Worm (Caenorhabditis elegans): Measurements from ENCODE around the gene aco-2.

The aco-2 gene

DNA sequence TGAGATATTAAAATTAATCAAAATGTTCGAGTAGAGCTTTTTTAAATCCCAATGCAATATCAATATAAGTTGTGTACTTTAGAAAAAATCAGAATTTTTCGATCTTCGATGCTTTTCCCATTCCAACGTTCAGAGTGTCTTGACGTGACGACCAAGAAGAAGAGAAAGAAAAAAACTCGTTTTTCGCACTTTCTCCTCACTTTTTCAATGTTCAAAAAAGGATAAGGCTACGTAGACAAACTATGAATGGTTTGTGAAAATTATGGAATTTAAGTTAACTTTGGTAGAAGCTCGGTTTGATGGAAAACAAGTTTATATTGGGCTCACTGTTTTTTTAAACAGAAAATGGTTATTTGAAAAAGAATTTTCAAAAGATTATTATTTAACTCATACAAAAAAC lies 25.8 kb upstream of the aco-2 start:
- no peak for TF ChIP-seq nhr-42 (GFP tag; IDR thresholded peaks at IDR 0.05)
- TF ChIP-seq ceh-20 (GFP tag; IDR thresholded peaks at IDR 0.05), result no peak
- no peak for TF ChIP-seq Y75B8A.6 (GFP tag; IDR thresholded peaks at IDR 0.05)
- TF ChIP-seq madf-5 (GFP tag; IDR thresholded peaks at IDR 0.05), result no peak
- no peak for TF ChIP-seq arid-1 (GFP tag; conservative IDR thresholded peaks at IDR 0.05)
- TF ChIP-seq mep-1 (tag; optimal IDR thresholded peaks at IDR 0.05), result no peak
- no peak for TF ChIP-seq aha-1 (tag)
- no peak for TF ChIP-seq lsy-2 (tag; optimal IDR thresholded peaks at IDR 0.05)
- TF ChIP-seq ceh-62 (tag; optimal IDR thresholded peaks at IDR 0.05), result no peak
- TF ChIP-seq snpc-4 (tag; optimal IDR thresholded peaks at IDR 0.05), result no peak
- TF ChIP-seq lin-1 (GFP tag; IDR thresholded peaks at IDR 0.05), result no peak
- TF ChIP-seq zfp-2 (tag; optimal IDR thresholded peaks at IDR 0.05), result no peak
- no peak for TF ChIP-seq Y105C5A.15 (GFP tag; IDR thresholded peaks at IDR 0.05)
- no peak for TF ChIP-seq ctbp-1 (GFP tag; IDR thresholded peaks at IDR 0.05)
- no peak for TF ChIP-seq hmg-1.1 (GFP tag; IDR thresholded peaks at IDR 0.05)
- no peak for TF ChIP-seq F10B5.3 (tag; optimal IDR thresholded peaks at IDR 0.05)
- no peak for TF ChIP-seq ztf-7 (tag; optimal IDR thresholded peaks at IDR 0.05)
- TF ChIP-seq daf-12 (tag; optimal IDR thresholded peaks at IDR 0.05), result no peak

DNA sequence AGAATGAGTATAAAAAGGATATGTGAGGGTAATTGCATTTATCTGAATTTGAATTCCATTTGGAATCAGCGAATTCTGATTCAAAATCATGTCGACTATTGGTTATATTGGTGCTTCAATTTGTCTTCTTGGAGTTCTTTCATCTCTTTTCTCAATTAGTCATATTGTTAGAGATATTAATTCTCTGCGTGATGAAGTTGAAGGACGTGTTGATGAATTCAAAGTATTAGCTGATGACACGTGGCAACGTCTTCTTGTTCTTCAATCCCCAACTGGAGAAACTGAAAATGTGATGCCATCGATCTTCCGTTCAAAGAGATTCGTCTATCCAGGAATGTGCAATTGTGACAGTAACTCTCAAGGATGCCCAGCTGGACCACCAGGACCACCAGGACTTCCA lies 24.7 kb upstream of the aco-2 start, which contains the start of gene col-90:
Gene col-90, plus strand, starts transcription at position 37 of the 400 bp plus-strand sequence.
- peak; percentile 1 for TF ChIP-seq ama-1 (optimal IDR thresholded peaks at IDR 0.05)
- peak; percentile 75 for TF ChIP-seq aha-1 (tag)
- no peak for TF ChIP-seq nhr-41 (GFP tag; IDR thresholded peaks at IDR 0.05)

DNA sequence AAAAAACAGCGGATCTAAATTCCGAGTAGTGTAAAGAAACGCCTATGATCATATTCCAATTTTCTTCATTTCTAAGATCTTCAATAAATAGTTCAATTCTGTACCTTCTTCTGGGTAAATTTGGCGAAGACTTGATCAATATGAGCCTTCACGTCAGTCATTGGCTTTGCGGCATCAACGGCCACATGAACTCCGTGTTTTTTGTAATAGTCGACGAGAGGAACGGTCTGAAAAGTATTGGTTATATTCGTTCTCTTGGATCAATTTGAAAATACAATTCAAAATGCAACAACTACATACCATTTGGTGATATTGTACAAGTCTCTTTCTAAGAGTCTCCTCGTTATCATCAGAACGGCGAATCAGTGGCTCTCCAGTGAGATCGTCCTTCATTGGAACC lies 23.1 kb upstream of the aco-2 start:
- TF ChIP-seq madf-9 (GFP tag; conservative IDR thresholded peaks at IDR 0.05), result no peak
- TF ChIP-seq aha-1 (tag), result peak; percentile 92
- TF ChIP-seq ceh-62 (tag; optimal IDR thresholded peaks at IDR 0.05), result no peak

DNA sequence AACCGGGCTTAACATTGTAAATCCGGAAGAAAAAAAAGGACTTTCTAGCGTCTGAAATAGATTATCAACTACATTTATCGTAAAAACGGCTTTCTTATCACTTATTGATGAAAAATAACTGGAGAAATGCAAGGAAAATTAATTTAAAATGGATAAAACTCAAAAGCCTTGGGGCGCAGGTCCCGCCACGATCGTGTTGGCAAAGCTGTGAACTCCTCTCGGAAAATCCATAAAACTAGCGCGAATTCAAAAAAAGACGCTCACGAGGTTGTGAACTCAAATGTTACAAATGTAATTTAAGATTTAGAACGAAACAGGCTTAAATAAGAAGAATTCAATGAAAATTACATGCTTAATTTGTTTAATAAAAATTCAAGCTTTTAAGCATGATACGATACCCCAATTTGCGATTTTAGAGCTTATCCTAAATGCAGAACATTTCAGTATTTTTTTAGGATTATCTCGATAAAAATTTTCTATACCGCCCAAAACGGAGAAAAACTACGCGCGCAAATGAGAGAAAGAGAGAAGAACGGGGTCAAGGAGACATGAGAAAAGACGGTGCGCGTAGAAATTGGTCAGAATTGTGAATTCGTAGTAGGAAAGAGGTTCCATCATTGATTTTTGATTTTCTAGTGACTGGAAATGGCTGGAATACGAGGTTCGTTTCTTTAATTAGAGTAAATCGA lies 21.3 kb upstream of the aco-2 start, which contains the start of gene C29E4.15:
Gene C29E4.15, plus strand, starts transcription at position 547 of the 689 bp plus-strand sequence.
- TF ChIP-seq spr-1 (tag; optimal IDR thresholded peaks at IDR 0.05), result no peak
- TF ChIP-seq Y48G9A.11 (GFP tag; IDR thresholded peaks at IDR 0.05), result no peak
- no peak for TF ChIP-seq ceh-82 (tag; optimal IDR thresholded peaks at IDR 0.05)
- no peak for TF ChIP-seq F49E8.2 (tag; optimal IDR thresholded peaks at IDR 0.05; ENCODE audit: borderline replicate concordance)
- TF ChIP-seq tag-97 (GFP tag; IDR thresholded peaks at IDR 0.05), result no peak
- TF ChIP-seq nhr-77 (tag; optimal IDR thresholded peaks at IDR 0.05), result no peak
- no peak for TF ChIP-seq zfp-3 (GFP tag; conservative IDR thresholded peaks at IDR 0.05)
- no peak for TF ChIP-seq mxl-3 (GFP tag; optimal IDR thresholded peaks at IDR 0.05)
- TF ChIP-seq dpl-1 (GFP tag; optimal IDR thresholded peaks at IDR 0.05), result peak; percentile 86
- no peak for TF ChIP-seq zag-1 (tag; optimal IDR thresholded peaks at IDR 0.05)
- no peak for TF ChIP-seq unc-130 (GFP tag; optimal IDR thresholded peaks at IDR 0.05)
- no peak for TF ChIP-seq mdl-1 (tag; optimal IDR thresholded peaks at IDR 0.05)
- no peak for TF ChIP-seq nhr-102 (tag; optimal IDR thresholded peaks at IDR 0.05)
- TF ChIP-seq snpc-1.2 (GFP tag; IDR thresholded peaks at IDR 0.05), result no peak
- no peak for TF ChIP-seq lin-38 (GFP tag; IDR thresholded peaks at IDR 0.05)
- TF ChIP-seq ceh-32 (tag; optimal IDR thresholded peaks at IDR 0.05; ENCODE audit: poor library complexity), result no peak
- no peak for TF ChIP-seq madf-9 (GFP tag; conservative IDR thresholded peaks at IDR 0.05)
- no peak for TF ChIP-seq cey-2 (tag; optimal IDR thresholded peaks at IDR 0.05; ENCODE audit: borderline replicate concordance, insufficient read depth)
- no peak for TF ChIP-seq ceh-28 (tag; optimal IDR thresholded peaks at IDR 0.05)
- no peak for TF ChIP-seq nhr-48 (tag; optimal IDR thresholded peaks at IDR 0.05)
- TF ChIP-seq lsy-2 (tag; optimal IDR thresholded peaks at IDR 0.05), result peak in 1 of 2 experiments; percentile 76
- TF ChIP-seq egl-27 (tag; optimal IDR thresholded peaks at IDR 0.05), result no peak
- no peak for TF ChIP-seq gei-8 (GFP tag; optimal IDR thresholded peaks at IDR 0.05)
- no peak for TF ChIP-seq daf-8 (GFP tag; IDR thresholded peaks at IDR 0.05)
- no peak for TF ChIP-seq ztf-7 (tag; optimal IDR thresholded peaks at IDR 0.05)
- no peak for TF ChIP-seq set-16 (GFP tag; IDR thresholded peaks at IDR 0.05)
- TF ChIP-seq hmg-1.1 (GFP tag; IDR thresholded peaks at IDR 0.05), result peak; percentile 37; the same call in 1 of the 2 replicates
- no peak for TF ChIP-seq nhr-76 (tag; optimal IDR thresholded peaks at IDR 0.05)
- no peak for TF ChIP-seq sdz-12 (GFP tag; optimal IDR thresholded peaks at IDR 0.05)
- TF ChIP-seq ceh-20 (GFP tag; IDR thresholded peaks at IDR 0.05), result no peak

Data from whole organism, L4 larva.